Worm (Caenorhabditis elegans): ENCODE results near the gene F46B3.16.

- TF ChIP-seq ztf-23 (GFP tag; IDR thresholded peaks at IDR 0.05) (no peak), klf-2 (GFP tag; conservative IDR thresholded peaks at IDR 0.05) (no peak), tab-1 (GFP tag; IDR thresholded peaks at IDR 0.05) (no peak), cog-1 (tag; optimal IDR thresholded peaks at IDR 0.05) (no peak), med-1 (GFP tag; optimal IDR thresholded peaks at IDR 0.05; ENCODE audit: insufficient read depth) (no peak), ref-1 (GFP tag; conservative IDR thresholded peaks at IDR 0.05) (no peak), flt-1 (GFP tag; IDR thresholded peaks at IDR 0.05) (no peak), ztf-29 (GFP tag; IDR thresholded peaks at IDR 0.05) (no peak), T22C8.4 (GFP tag; IDR thresholded peaks at IDR 0.05) (no peak)
Measured at ce11 chrV:20636855-20637254, 2.4 kb downstream of the F46B3.16 start, which contains the start of gene ttr-13.

All from whole organism, midembryonic.